Fruit fly (Drosophila melanogaster) whole organism, embryonic: ENCODE data around the gene CG9498.

Experiments used
- Adf1 ChIP-seq: fragments of 200-800 bp; sonication (Bioruptor generic); IDR thresholded peaks from 2 replicates; pipeline ENCODE4 v1.3.6; 2022; ENCODE audit warnings: missing biosample characterization, missing genetic modification characterization
- Bgb ChIP-seq: fragments of 200-800 bp; sonication (Bioruptor generic); IDR thresholded peaks from 2 replicates; pipeline ENCODE4 v1.3.6; 2022; ENCODE audit warnings: missing biosample characterization, missing genetic modification characterization; ENCODE audit not compliant: partially characterized antibody
- CG10462 ChIP-seq: fragments of 200-800 bp; sonication (Bioruptor generic); optimal IDR thresholded peaks from 2 replicates; lab custom pipeline; 2016; ENCODE audit warnings: missing biosample characterization, missing genetic modification characterization
- CG10959 ChIP-seq: fragments of 200-800 bp; sonication (Bioruptor generic); IDR thresholded peaks from 2 replicates; pipeline ENCODE4 v1.3.6; 2022; ENCODE audit warnings: missing biosample characterization, missing genetic modification characterization
- CG13287 ChIP-seq: fragments of 200-800 bp; sonication (Bioruptor generic); IDR thresholded peaks from 2 replicates; pipeline ENCODE4 v1.3.6; 2022; ENCODE audit warnings: missing biosample characterization, missing genetic modification characterization; ENCODE audit not compliant: partially characterized antibody
- CG14710 ChIP-seq: fragments of 200-800 bp; sonication (Bioruptor generic); optimal IDR thresholded peaks from 3 replicates; lab custom pipeline; 2019; ENCODE audit warnings: missing biosample characterization, mild to moderate bottlenecking, missing genetic modification characterization, moderate library complexity
- CG17361 ChIP-seq: fragments of 200-800 bp; sonication (Bioruptor generic); IDR thresholded peaks from 3 replicates; pipeline ENCODE4 v1.3.6; 2022; ENCODE audit warnings: missing biosample characterization, missing genetic modification characterization
- CG17829 ChIP-seq: fragments of 200-800 bp; optimal IDR thresholded peaks from 2 replicates; lab custom pipeline; 2019; ENCODE audit warnings: missing biosample characterization, mild to moderate bottlenecking, missing genetic modification characterization, moderate library complexity
- CG18011 ChIP-seq: fragments of 200-800 bp; sonication (Bioruptor generic); optimal IDR thresholded peaks from 2 replicates; lab custom pipeline; 2017; ENCODE audit warnings: missing biosample characterization, missing genetic modification characterization, mild to moderate bottlenecking, moderate library complexity, missing genotype
- CG2199 ChIP-seq: fragments of 200-800 bp; sonication (Bioruptor generic); IDR thresholded peaks from 3 replicates; pipeline ENCODE4 v1.3.6; 2022; ENCODE audit warnings: missing biosample characterization, missing genetic modification characterization
- CG3163 ChIP-seq: fragments of 200-800 bp; sonication (Bioruptor generic); optimal IDR thresholded peaks from 3 replicates; lab custom pipeline; 2016; ENCODE audit warnings: missing biosample characterization, missing genetic modification characterization
- CG3281 ChIP-seq: fragments of 200-800 bp; sonication (Bioruptor generic); optimal IDR thresholded peaks from 3 replicates; lab custom pipeline; 2017; ENCODE audit warnings: missing biosample characterization, mild to moderate bottlenecking, missing genetic modification characterization
- CG34224 ChIP-seq: fragments of 200-800 bp; sonication (Bioruptor generic); IDR thresholded peaks from 3 replicates; pipeline ENCODE4 v1.3.6; 2022; ENCODE audit warnings: missing biosample characterization, missing genetic modification characterization; ENCODE audit not compliant: partially characterized antibody
- CG3995 ChIP-seq: fragments of 200-800 bp; sonication (Bioruptor generic); optimal IDR thresholded peaks from 3 replicates; lab custom pipeline; 2016; ENCODE audit warnings: missing biosample characterization, missing genetic modification characterization
- CG42726 ChIP-seq: fragments of 200-800 bp; sonication (Bioruptor generic); IDR thresholded peaks from 2 replicates; pipeline ENCODE4 v1.3.6; 2022; ENCODE audit warnings: missing biosample characterization, missing genetic modification characterization; ENCODE audit not compliant: partially characterized antibody
- CG6854 ChIP-seq: fragments of 200-800 bp; sonication (Bioruptor generic); optimal IDR thresholded peaks from 3 replicates; lab custom pipeline; 2017; ENCODE audit warnings: missing biosample characterization, mild to moderate bottlenecking, missing genetic modification characterization
- CG7372 ChIP-seq: fragments of 200-800 bp; sonication (Bioruptor generic); IDR thresholded peaks from 2 replicates; pipeline ENCODE4 v1.3.6; 2022; ENCODE audit warnings: missing biosample characterization, missing genetic modification characterization
- CG8765 ChIP-seq: fragments of 200-800 bp; sonication (Bioruptor generic); IDR thresholded peaks from 2 replicates; pipeline ENCODE4 v1.3.6; 2022; ENCODE audit warnings: missing biosample characterization, missing genetic modification characterization
- Dip2 ChIP-seq: fragments of 200-800 bp; sonication (Bioruptor generic); IDR thresholded peaks from 2 replicates; pipeline ENCODE4 v1.3.6; 2022; ENCODE audit warnings: missing biosample characterization, missing genetic modification characterization
- Doc2 ChIP-seq: fragments of 200-800 bp; sonication (Bioruptor generic); IDR thresholded peaks from 2 replicates; pipeline ENCODE4 v1.3.6; 2022; ENCODE audit warnings: missing biosample characterization, missing genetic modification characterization
- Dp ChIP-seq: fragments of 200-800 bp; sonication (Bioruptor generic); optimal IDR thresholded peaks from 2 replicates; lab custom pipeline; 2018; ENCODE audit warnings: missing biosample characterization, mild to moderate bottlenecking, missing genetic modification characterization, moderate library complexity
- Hmr ChIP-seq: fragments of 200-800 bp; sonication (Bioruptor generic); optimal IDR thresholded peaks from 3 replicates; lab custom pipeline; 2017; ENCODE audit warnings: mild to moderate bottlenecking, missing biosample characterization, missing genetic modification reagents, missing genetic modification characterization
- Hsf ChIP-seq: fragments of 200-800 bp; sonication (Bioruptor generic); optimal IDR thresholded peaks from 3 replicates; lab custom pipeline; 2016; ENCODE audit warnings: missing biosample characterization, missing genetic modification characterization
- NFAT ChIP-seq: fragments of 200-800 bp; sonication (Bioruptor generic); IDR thresholded peaks from 2 replicates; pipeline ENCODE4 v1.3.6; 2022; ENCODE audit warnings: missing biosample characterization, missing genetic modification characterization
- Nf-YC ChIP-seq: fragments of 200-800 bp; optimal IDR thresholded peaks from 3 replicates; lab custom pipeline; 2019; ENCODE audit warnings: missing biosample characterization, mild to moderate bottlenecking, missing genetic modification characterization, moderate library complexity
- Opbp ChIP-seq: fragments of 200-800 bp; sonication (Bioruptor generic); IDR thresholded peaks from 3 replicates; pipeline ENCODE4 v1.3.6; 2022; ENCODE audit warnings: missing biosample characterization, missing genetic modification characterization; ENCODE audit not compliant: partially characterized antibody
- Sin3A ChIP-seq: fragments of >200 bp; optimal IDR thresholded peaks from 2 replicates; lab custom pipeline; 2018
- Six4 ChIP-seq: fragments of 200-800 bp; sonication (Bioruptor generic); optimal IDR thresholded peaks from 2 replicates; lab custom pipeline; 2016; ENCODE audit warnings: missing biosample characterization, missing genetic modification characterization
- aop ChIP-seq: fragments of 200-800 bp; sonication (Bioruptor generic); IDR thresholded peaks from 2 replicates; pipeline ENCODE4 v1.3.6; 2022; ENCODE audit warnings: missing biosample characterization, missing genetic modification characterization
- bcd ChIP-seq: fragments of 200-800 bp; sonication (Bioruptor generic); optimal IDR thresholded peaks from 2 replicates; lab custom pipeline; 2017; ENCODE audit warnings: missing biosample characterization, mild to moderate bottlenecking, missing genetic modification characterization
- cato ChIP-seq: fragments of 200-800 bp; sonication (Bioruptor generic); optimal IDR thresholded peaks from 2 replicates; lab custom pipeline; 2016; ENCODE audit warnings: missing biosample characterization, missing genetic modification characterization, borderline replicate concordance
- chn ChIP-seq: fragments of 200-800 bp; sonication (Bioruptor generic); optimal IDR thresholded peaks from 2 replicates; lab custom pipeline; 2016; ENCODE audit warnings: missing biosample characterization, missing genetic modification characterization
- dmrt99B ChIP-seq: fragments of 200-800 bp; sonication (Bioruptor generic); optimal IDR thresholded peaks from 2 replicates; lab custom pipeline; 2018; ENCODE audit warnings: missing biosample characterization, mild to moderate bottlenecking, missing genetic modification characterization, moderate library complexity
- dysf ChIP-seq: fragments of 200-800 bp; sonication (Bioruptor generic); IDR thresholded peaks from 3 replicates; pipeline ENCODE4 v1.3.6; 2022; ENCODE audit warnings: missing biosample characterization, missing genetic modification characterization
- ewg ChIP-seq: fragments of 200-800 bp; sonication (Bioruptor generic); optimal IDR thresholded peaks from 3 replicates; lab custom pipeline; 2017; ENCODE audit warnings: mild to moderate bottlenecking, missing biosample characterization, missing genetic modification reagents, missing genetic modification characterization
- exex ChIP-seq: fragments of 200-800 bp; sonication (Bioruptor generic); optimal IDR thresholded peaks from 4 replicates; lab custom pipeline; 2018; ENCODE audit warnings: missing biosample characterization, mild to moderate bottlenecking, missing genetic modification characterization, moderate library complexity
- fu2 ChIP-seq: fragments of 200-800 bp; sonication (Bioruptor generic); optimal IDR thresholded peaks from 2 replicates; lab custom pipeline; 2016; ENCODE audit warnings: missing biosample characterization, missing genetic modification characterization
- grn ChIP-seq: fragments of 200-800 bp; sonication (Bioruptor generic); optimal IDR thresholded peaks from 3 replicates; lab custom pipeline; 2017; ENCODE audit warnings: missing biosample characterization, missing genetic modification characterization
- h ChIP-seq: fragments of >200 bp; optimal IDR thresholded peaks from 2 replicates; lab custom pipeline; 2017
- insv ChIP-seq, 2 experiments: fragments of 200-800 bp; sonication (Bioruptor generic); optimal IDR thresholded peaks; 3 replicates each; lab custom pipeline; 2016 to 2018; ENCODE audit warnings: missing biosample characterization in 2 of 2, missing genetic modification characterization in 2 of 2
- pb ChIP-seq: fragments of 200-800 bp; sonication (Bioruptor generic); optimal IDR thresholded peaks from 3 replicates; lab custom pipeline; 2016; ENCODE audit warnings: missing biosample characterization, missing genetic modification characterization
- tap ChIP-seq: fragments of 200-800 bp; optimal IDR thresholded peaks from 3 replicates; lab custom pipeline; 2019; ENCODE audit warnings: missing biosample characterization, mild to moderate bottlenecking, missing genetic modification characterization, moderate library complexity
- tio ChIP-seq: fragments of 200-800 bp; sonication (Bioruptor generic); optimal IDR thresholded peaks from 2 replicates; lab custom pipeline; 2017; ENCODE audit warnings: missing biosample characterization, missing genetic modification characterization, inconsistent platforms
- ttk ChIP-seq: fragments of 200-800 bp; sonication (Bioruptor generic); IDR thresholded peaks from 2 replicates; pipeline ENCODE4 v2.1.2; 2022; ENCODE audit warnings: missing biosample characterization, missing genetic modification characterization
- wdn ChIP-seq: fragments of 200-800 bp; sonication (Bioruptor generic); IDR thresholded peaks from 2 replicates; pipeline ENCODE4 v1.3.6; 2022; ENCODE audit warnings: missing biosample characterization, missing genetic modification characterization
- zen2 ChIP-seq: fragments of 200-800 bp; sonication (Bioruptor generic); IDR thresholded peaks from 3 replicates; pipeline ENCODE4 v1.3.6; 2022; ENCODE audit warnings: missing biosample characterization, missing genetic modification characterization; ENCODE audit not compliant: partially characterized antibody

CG9498 gene

DNA sequence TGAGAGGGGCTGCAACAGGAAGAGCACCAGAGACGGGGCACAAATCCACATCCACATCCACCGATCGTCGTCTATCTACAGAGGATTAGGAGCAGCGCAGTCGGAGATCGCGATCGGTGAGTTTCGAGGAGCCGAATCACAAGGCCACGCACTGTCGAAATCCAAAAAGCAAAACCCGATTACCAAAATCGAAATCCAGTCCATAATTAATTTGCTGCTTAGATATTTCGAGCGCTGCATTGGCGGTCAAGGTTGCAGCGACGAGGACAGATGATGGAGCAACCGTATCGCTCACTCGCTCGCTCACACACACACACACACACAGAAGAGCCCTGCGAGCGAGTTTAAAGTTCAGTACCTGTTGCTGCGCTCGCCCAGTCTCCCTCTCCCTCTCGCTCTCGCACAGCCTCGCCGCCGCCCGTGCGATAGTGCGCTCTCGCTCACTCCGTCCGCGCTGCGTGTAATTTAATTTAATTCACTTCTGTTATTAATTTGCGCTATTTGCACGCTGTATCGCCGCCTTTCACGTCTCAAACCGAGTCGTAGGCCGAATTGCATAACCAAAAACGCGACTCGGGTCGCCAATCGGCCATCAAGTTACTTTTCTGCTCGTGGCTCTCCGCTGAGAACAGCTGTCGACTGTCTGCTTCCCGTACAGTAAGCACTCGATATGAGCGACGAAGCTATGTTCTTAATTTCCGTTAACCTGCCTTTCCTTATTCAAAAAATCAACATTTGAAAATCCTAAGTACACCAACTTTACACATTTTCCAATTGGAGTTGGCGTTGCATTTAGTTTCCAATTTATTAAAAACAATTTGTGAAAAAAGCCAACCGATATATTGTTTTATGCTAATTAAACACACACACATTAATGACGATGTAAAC, 11.6 kb downstream of the CG9498 start (continued):
- TF ChIP-seq CG2199 (GFP tag; lab: Robert Waterston, UW) (peak; percentile 75; the same call in 2 of the 3 replicates), wdn (peak; percentile 59), aop (GFP tag; lab: Robert Waterston, UW) (no peak), CG7372 (no peak), Doc2 (GFP tag; lab: Robert Waterston, UW) (no peak)

DNA sequence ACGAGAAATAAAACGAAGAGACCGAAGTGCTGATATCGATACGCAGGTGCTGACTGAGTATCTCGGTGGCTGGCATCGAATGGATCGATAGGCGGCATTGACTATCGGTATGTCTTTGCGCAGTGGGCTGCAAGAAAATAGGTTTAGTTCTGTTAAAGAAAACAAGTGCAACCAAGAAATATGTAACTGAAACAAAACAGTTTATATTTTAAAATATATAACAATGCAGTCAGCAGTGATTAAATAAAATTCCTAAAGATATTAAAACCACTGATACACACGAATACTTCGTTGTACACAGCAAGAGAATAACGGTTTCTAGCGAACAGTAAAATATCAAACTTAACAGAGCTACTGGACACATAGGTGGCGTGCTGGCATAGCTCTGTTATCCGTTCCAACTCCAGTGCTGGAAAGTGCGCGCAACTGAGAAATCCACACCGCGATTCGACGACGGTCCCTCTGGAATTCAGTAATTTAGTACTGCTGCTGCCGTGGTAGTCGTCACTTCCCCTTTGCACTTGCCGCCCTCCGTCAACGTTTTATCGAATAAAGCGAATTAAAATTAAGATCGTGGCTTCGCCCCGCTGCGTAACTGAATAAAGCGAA, 12.4 kb downstream of the CG9498 start, which contains the start of the genes Pez and Cpr:
Gene Pez (minus strand): TSS at position 305 of the 609 bp plus-strand sequence.
Gene Cpr (plus strand): TSS at position 470 of the 609 bp plus-strand sequence.
- TF ChIP-seq h (lab: Kevin White, UChicago) (no peak), Hsf (GFP tag; lab: Kevin White, UChicago) (peak; percentile 31), dmrt99B (no peak), Adf1 (GFP tag; lab: Robert Waterston, UW) (peak; percentile 15; the same call in 1 of the 2 replicates), CG17829 (tag; lab: Kevin White, UChicago) (peak; percentile 37), Hmr (GFP tag; lab: Kevin White, UChicago) (peak; percentile 86), fu2 (GFP tag; lab: Kevin White, UChicago) (peak; percentile 15), Sin3A (lab: Kevin White, UChicago) (peak; percentile 5), CG17361 (GFP tag; lab: Robert Waterston, UW) (no peak), ttk (no peak), grn (GFP tag; lab: Kevin White, UChicago) (no peak), Dp (GFP tag; lab: Kevin White, UChicago) (peak; percentile 46), NFAT (GFP tag; lab: Robert Waterston, UW) (peak; percentile 67), ewg (GFP tag; lab: Kevin White, UChicago) (peak; percentile 19), CG3163 (GFP tag; lab: Kevin White, UChicago) (peak; percentile 4), CG3995 (GFP tag; lab: Kevin White, UChicago) (peak; percentile 30), Nf-YC (tag; lab: Kevin White, UChicago) (peak; percentile 10), Dip2 (GFP tag; lab: Robert Waterston, UW) (peak; percentile 92), tap (tag; lab: Kevin White, UChicago) (no peak), CG13287 (GFP tag; lab: Robert Waterston, UW) (peak; percentile 81), Six4 (GFP tag; lab: Kevin White, UChicago) (no peak), CG8765 (GFP tag; lab: Robert Waterston, UW) (peak; percentile 37; the same call in 1 of the 2 replicates), exex (peak; percentile 24), dysf (GFP tag; lab: Robert Waterston, UW) (peak; percentile 48; the same call in 1 of the 3 replicates), pb (no peak), CG3281 (peak; percentile 55), zen2 (GFP tag; lab: Robert Waterston, UW) (peak; percentile 70; the same call in 1 of the 3 replicates), Bgb (GFP tag; lab: Robert Waterston, UW) (peak; percentile 80), Opbp (GFP tag; lab: Robert Waterston, UW) (peak; percentile 79), CG7372 (no peak), CG6854 (GFP tag; lab: Kevin White, UChicago) (no peak), wdn (peak; percentile 27; the same call in 1 of the 2 replicates), CG14710 (peak; percentile 19), cato (GFP tag; lab: Kevin White, UChicago) (no peak), insv (GFP tag; optimal IDR thresholded peaks at IDR 0.05; lab: Kevin White, UChicago) (peak in 1 of 2 experiments; percentile 44), CG10959 (GFP tag; lab: Robert Waterston, UW) (no peak; the same call in 1 of the 2 replicates), CG42726 (GFP tag; lab: Robert Waterston, UW) (peak; percentile 74), CG10462 (GFP tag; lab: Kevin White, UChicago) (peak; percentile 92), CG34224 (GFP tag; lab: Robert Waterston, UW) (peak; percentile 67), CG18011 (no peak), bcd (peak; percentile 56), chn (GFP tag; lab: Kevin White, UChicago) (no peak), tio (GFP tag; lab: Kevin White, UChicago) (no peak)
